Fruit fly (Drosophila melanogaster) S2 (cell line): ENCODE results near the gene msd1.

ENCODE experiments used
- CG8478 ChIP-seq: fragments of >200 bp; optimal IDR thresholded peaks from 2 replicates; lab custom pipeline; 2018
- CTCF ChIP-seq, 2 experiments: fragments of >200 bp; optimal IDR thresholded peaks; 2 replicates each; lab custom pipeline; 2018

- TF ChIP-seq CG8478 (lab: Kevin White, UChicago): no peak
- TF ChIP-seq CTCF (optimal IDR thresholded peaks at IDR 0.05; lab: Kevin White, UChicago): peak in 1 of 2 experiments; percentile 18
Observed at dm6 chr3L:1349942-1350923, 18.7 kb downstream of the msd1 start.
